Fruit fly (Drosophila melanogaster) whole organism, embryonic: ENCODE results near the gene CG15201.

Experiments
- BEAF-32 ChIP-seq: fragments of 200-800 bp; sonication (Bioruptor generic); optimal IDR thresholded peaks from 3 replicates; lab custom pipeline; 2017; ENCODE audit warnings: missing biosample characterization, missing genetic modification characterization, mild to moderate bottlenecking, moderate library complexity, missing genetic modification reagents
- CG11247 ChIP-seq: fragments of 200-800 bp; sonication (Bioruptor generic); IDR thresholded peaks from 2 replicates; pipeline ENCODE4 v1.3.6; 2022; ENCODE audit warnings: missing biosample characterization, missing genetic modification characterization
- CG11456 ChIP-seq: fragments of 200-800 bp; sonication (Bioruptor generic); IDR thresholded peaks from 3 replicates; pipeline ENCODE4 v1.3.6; 2022; ENCODE audit warnings: missing biosample characterization, missing genetic modification characterization
- CG13123 ChIP-seq: fragments of 200-800 bp; sonication (Bioruptor generic); optimal IDR thresholded peaks from 2 replicates; lab custom pipeline; 2016; ENCODE audit warnings: missing biosample characterization, missing genetic modification characterization
- CG13894 ChIP-seq: fragments of 200-800 bp; sonication (Bioruptor generic); optimal IDR thresholded peaks from 3 replicates; lab custom pipeline; 2018; ENCODE audit warnings: missing biosample characterization, mild to moderate bottlenecking, missing genetic modification characterization, moderate library complexity
- CG1603 ChIP-seq: fragments of 200-800 bp; sonication (Bioruptor generic); optimal IDR thresholded peaks from 2 replicates; lab custom pipeline; 2019; ENCODE audit warnings: missing biosample characterization, mild to moderate bottlenecking, missing genetic modification characterization, moderate library complexity
- CG17328 ChIP-seq: fragments of 200-800 bp; sonication (Bioruptor generic); IDR thresholded peaks from 2 replicates; pipeline ENCODE4 v1.3.6; 2022; ENCODE audit warnings: missing biosample characterization, missing genetic modification characterization
- CG17612 ChIP-seq: fragments of 200-800 bp; sonication (Bioruptor generic); IDR thresholded peaks from 2 replicates; pipeline ENCODE4 v1.3.6; 2022; ENCODE audit warnings: missing biosample characterization, missing genetic modification characterization
- CG17802 ChIP-seq: fragments of 200-800 bp; sonication (Bioruptor generic); optimal IDR thresholded peaks from 2 replicates; lab custom pipeline; 2018; ENCODE audit warnings: missing biosample characterization, mild to moderate bottlenecking, missing genetic modification characterization, moderate library complexity
- CG18262 ChIP-seq: fragments of 200-800 bp; optimal IDR thresholded peaks from 3 replicates; lab custom pipeline; 2019; ENCODE audit warnings: missing biosample characterization, mild to moderate bottlenecking, missing genetic modification characterization, moderate library complexity
- CG18599 ChIP-seq: fragments of 200-800 bp; sonication (Bioruptor generic); optimal IDR thresholded peaks from 3 replicates; lab custom pipeline; 2017; ENCODE audit warnings: missing biosample characterization, missing genetic modification characterization, mild to moderate bottlenecking, moderate library complexity, missing genetic modification reagents
- CG2129 ChIP-seq: fragments of 200-800 bp; sonication (Bioruptor generic); IDR thresholded peaks from 2 replicates; pipeline ENCODE4 v1.3.6; 2022; ENCODE audit warnings: missing biosample characterization, missing genetic modification characterization; ENCODE audit not compliant: partially characterized antibody
- CG30431 ChIP-seq: fragments of 200-800 bp; sonication (Bioruptor generic); optimal IDR thresholded peaks from 2 replicates; lab custom pipeline; 2017; ENCODE audit warnings: missing biosample characterization, missing genetic modification characterization
- CG31365 ChIP-seq: fragments of 200-800 bp; sonication (Bioruptor generic); optimal IDR thresholded peaks from 2 replicates; lab custom pipeline; 2018; ENCODE audit warnings: missing biosample characterization, mild to moderate bottlenecking, missing genetic modification characterization
- CG33213 ChIP-seq: fragments of 200-800 bp; sonication (Bioruptor generic); optimal IDR thresholded peaks from 3 replicates; lab custom pipeline; 2016; ENCODE audit warnings: missing biosample characterization, missing genetic modification characterization
- CG6689 ChIP-seq: fragments of 200-800 bp; sonication (Bioruptor generic); IDR thresholded peaks from 2 replicates; pipeline ENCODE4 v1.3.6; 2022; ENCODE audit warnings: missing biosample characterization, missing genetic modification characterization
- CG9817 ChIP-seq: fragments of 200-800 bp; sonication (Bioruptor generic); optimal IDR thresholded peaks from 2 replicates; lab custom pipeline; 2018; ENCODE audit warnings: missing biosample characterization, mild to moderate bottlenecking, missing genetic modification characterization, moderate library complexity
- Doc2 ChIP-seq: fragments of 200-800 bp; sonication (Bioruptor generic); IDR thresholded peaks from 2 replicates; pipeline ENCODE4 v1.3.6; 2022; ENCODE audit warnings: missing biosample characterization, missing genetic modification characterization
- Drgx ChIP-seq: fragments of 200-800 bp; sonication (Bioruptor generic); IDR thresholded peaks from 2 replicates; pipeline ENCODE4 v1.3.6; 2022; ENCODE audit warnings: missing biosample characterization, missing genetic modification characterization
- MBD-R2 ChIP-seq: fragments of 200-800 bp; sonication (Bioruptor generic); IDR thresholded peaks from 2 replicates; pipeline ENCODE4 v1.3.6; 2022; ENCODE audit warnings: missing biosample characterization, missing genetic modification characterization
- Mes4 ChIP-seq: fragments of 200-800 bp; sonication (Bioruptor generic); optimal IDR thresholded peaks from 2 replicates; lab custom pipeline; 2016; ENCODE audit warnings: missing biosample characterization, missing genetic modification characterization
- Neu2 ChIP-seq: fragments of 200-800 bp; sonication (Bioruptor generic); optimal IDR thresholded peaks from 3 replicates; lab custom pipeline; 2016; ENCODE audit warnings: missing biosample characterization, missing genetic modification characterization, borderline replicate concordance
- Six4 ChIP-seq: fragments of 200-800 bp; sonication (Bioruptor generic); optimal IDR thresholded peaks from 2 replicates; lab custom pipeline; 2016; ENCODE audit warnings: missing biosample characterization, missing genetic modification characterization
- Usf ChIP-seq: fragments of 200-800 bp; sonication (Bioruptor generic); optimal IDR thresholded peaks from 2 replicates; lab custom pipeline; 2017; ENCODE audit warnings: missing genotype, missing biosample characterization, missing genetic modification characterization
- bigmax ChIP-seq: fragments of 200-800 bp; sonication (Bioruptor generic); optimal IDR thresholded peaks from 2 replicates; lab custom pipeline; 2018; ENCODE audit warnings: missing biosample characterization, mild to moderate bottlenecking, missing genetic modification characterization
- bowl ChIP-seq: fragments of 200-800 bp; sonication (Bioruptor generic); IDR thresholded peaks from 2 replicates; pipeline ENCODE4 v1.3.6; 2022; ENCODE audit warnings: missing biosample characterization, missing genetic modification characterization
- bsh ChIP-seq, 2 experiments: fragments of 200-800 bp; sonication (Bioruptor generic); optimal IDR thresholded peaks; 2 replicates each; lab custom pipeline; 2017 to 2018; ENCODE audit warnings: mild to moderate bottlenecking in 2 of 2, missing biosample characterization in 2 of 2, missing genetic modification characterization in 2 of 2, moderate library complexity in 1 of 2
- caup ChIP-seq: fragments of 200-800 bp; sonication (Bioruptor generic); optimal IDR thresholded peaks from 3 replicates; lab custom pipeline; 2017; ENCODE audit warnings: missing biosample characterization, mild to moderate bottlenecking, missing genetic modification characterization, moderate library complexity; ENCODE audit not compliant: severe bottlenecking
- chm ChIP-seq: fragments of 200-800 bp; sonication (Bioruptor generic); IDR thresholded peaks from 2 replicates; pipeline ENCODE4 v1.3.6; 2022; ENCODE audit warnings: missing biosample characterization, missing genetic modification characterization
- da ChIP-seq: fragments of 200-800 bp; sonication (Bioruptor generic); optimal IDR thresholded peaks from 2 replicates; lab custom pipeline; 2016; ENCODE audit warnings: missing biosample characterization, missing genetic modification characterization
- exex ChIP-seq: fragments of 200-800 bp; sonication (Bioruptor generic); optimal IDR thresholded peaks from 4 replicates; lab custom pipeline; 2018; ENCODE audit warnings: missing biosample characterization, mild to moderate bottlenecking, missing genetic modification characterization, moderate library complexity
- grau ChIP-seq: fragments of 200-800 bp; optimal IDR thresholded peaks from 3 replicates; lab custom pipeline; 2019; ENCODE audit warnings: missing biosample characterization, mild to moderate bottlenecking, missing genetic modification characterization, moderate library complexity
- ind ChIP-seq: fragments of 200-800 bp; sonication (Bioruptor generic); optimal IDR thresholded peaks from 3 replicates; lab custom pipeline; 2016; ENCODE audit warnings: missing biosample characterization, missing genetic modification characterization
- insv ChIP-seq, 2 experiments: fragments of 200-800 bp; sonication (Bioruptor generic); optimal IDR thresholded peaks; 3 replicates each; lab custom pipeline; 2016 to 2018; ENCODE audit warnings: missing biosample characterization in 2 of 2, missing genetic modification characterization in 2 of 2
- jumu ChIP-seq: fragments of 200-800 bp; sonication (Bioruptor generic); optimal IDR thresholded peaks from 3 replicates; lab custom pipeline; 2016; ENCODE audit warnings: missing biosample characterization, missing genetic modification characterization
- luna ChIP-seq: fragments of 200-800 bp; sonication (Bioruptor generic); optimal IDR thresholded peaks from 2 replicates; lab custom pipeline; 2016; ENCODE audit warnings: missing biosample characterization, missing genetic modification characterization
- mirr ChIP-seq: fragments of 200-800 bp; sonication (Bioruptor generic); optimal IDR thresholded peaks from 3 replicates; lab custom pipeline; 2018; ENCODE audit warnings: missing biosample characterization, mild to moderate bottlenecking, missing genetic modification characterization
- otp ChIP-seq: fragments of 200-800 bp; sonication (Bioruptor generic); IDR thresholded peaks from 3 replicates; pipeline ENCODE4, ENCODE4 v1.3.6; 2022; ENCODE audit warnings: missing biosample characterization, missing genetic modification characterization
- ranshi ChIP-seq: fragments of 200-800 bp; sonication (Bioruptor generic); IDR thresholded peaks from 2 replicates; pipeline ENCODE4 v1.3.6; 2022; ENCODE audit warnings: missing biosample characterization, missing genetic modification characterization
- ro ChIP-seq: fragments of 200-800 bp; sonication (Bioruptor generic); IDR thresholded peaks from 2 replicates; pipeline ENCODE4 v1.3.6; 2022; ENCODE audit warnings: missing biosample characterization, missing genetic modification characterization
- row ChIP-seq: fragments of 200-800 bp; sonication (Bioruptor generic); IDR thresholded peaks from 3 replicates; pipeline ENCODE4 v1.3.6; 2022; ENCODE audit warnings: missing biosample characterization, missing genetic modification characterization
- sc ChIP-seq, 3 experiments: fragments of >200 bp in 2 of 3; fragments of 200-800 bp in 1 of 3; sonication (Bioruptor generic) in 1 of 3; optimal IDR thresholded peaks; 2 replicates in 2 of 3; 3 replicates in 1 of 3; lab custom pipeline; 2017; ENCODE audit warnings: mild to moderate bottlenecking in 1 of 3, missing biosample characterization in 1 of 3, missing genetic modification characterization in 1 of 3, missing genetic modification reagents in 1 of 3
- sisA ChIP-seq: fragments of 200-800 bp; sonication (Bioruptor generic); IDR thresholded peaks from 2 replicates; pipeline ENCODE4 v1.3.6; 2022; ENCODE audit warnings: missing biosample characterization, missing genetic modification characterization
- tgo ChIP-seq: fragments of 200-800 bp; sonication (Bioruptor generic); IDR thresholded peaks from 3 replicates; pipeline ENCODE4 v1.3.6; 2022; ENCODE audit warnings: missing biosample characterization, missing genetic modification characterization
- usp ChIP-seq: fragments of >200 bp; optimal IDR thresholded peaks from 2 replicates; lab custom pipeline; 2017; ENCODE audit warnings: missing biosample characterization, missing genetic modification characterization
- zf30C ChIP-seq: fragments of 200-800 bp; sonication (Bioruptor generic); optimal IDR thresholded peaks from 3 replicates; lab custom pipeline; 2018; ENCODE audit warnings: missing biosample characterization, mild to moderate bottlenecking, missing genetic modification characterization

CG15201 gene

DNA sequence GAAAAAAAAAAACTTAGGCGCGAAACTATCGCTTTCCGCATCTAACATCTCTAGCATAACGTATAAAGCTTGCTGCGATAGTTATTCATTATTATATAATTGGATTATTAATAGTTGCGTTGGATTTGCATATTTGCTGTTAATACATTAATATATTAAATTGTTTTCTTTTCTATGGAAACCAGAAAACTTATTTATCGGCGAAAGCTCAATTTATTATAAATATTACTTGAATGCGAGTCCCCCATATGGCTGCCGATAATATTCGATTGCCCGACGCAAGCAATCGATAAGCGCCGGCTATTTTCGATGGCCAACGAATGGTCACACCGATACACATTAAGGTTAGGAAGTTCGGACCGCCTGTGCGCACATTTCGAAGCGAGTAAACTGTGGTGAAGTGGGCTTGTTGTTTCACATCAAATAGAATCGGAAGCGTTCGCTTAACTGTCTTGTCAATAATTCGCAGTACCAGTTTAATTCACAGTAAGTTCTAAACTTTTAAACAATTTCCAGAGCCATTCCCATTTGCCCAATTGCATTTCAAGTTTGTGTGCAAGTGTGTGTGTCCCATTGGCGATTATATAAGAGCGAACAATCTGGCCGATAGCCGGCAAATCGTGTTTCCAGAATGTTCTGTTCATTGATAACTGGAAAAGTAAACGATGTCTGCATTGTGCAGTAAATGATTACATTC is 35.6 kb upstream of the CG15201 start, which contains the start of gene Hsp60A (continued):
- no peak for TF ChIP-seq ro
- TF ChIP-seq mirr = no peak
- TF ChIP-seq luna (GFP tag; lab: Kevin White, UChicago) = no peak
- TF ChIP-seq exex (tag; lab: Kevin White, UChicago) = peak; percentile 12
- no peak for TF ChIP-seq bowl (GFP tag; lab: Robert Waterston, UW)
- no peak for TF ChIP-seq CG17802
- 0 out of 2 replicates have a peak, but pooled peaks have one; percentile 14 for TF ChIP-seq CG11247
- TF ChIP-seq CG2129 (GFP tag; lab: Robert Waterston, UW) = peak; percentile 60; the same call in 1 of the 2 replicates
- peak; percentile 26 for TF ChIP-seq CG13123

DNA sequence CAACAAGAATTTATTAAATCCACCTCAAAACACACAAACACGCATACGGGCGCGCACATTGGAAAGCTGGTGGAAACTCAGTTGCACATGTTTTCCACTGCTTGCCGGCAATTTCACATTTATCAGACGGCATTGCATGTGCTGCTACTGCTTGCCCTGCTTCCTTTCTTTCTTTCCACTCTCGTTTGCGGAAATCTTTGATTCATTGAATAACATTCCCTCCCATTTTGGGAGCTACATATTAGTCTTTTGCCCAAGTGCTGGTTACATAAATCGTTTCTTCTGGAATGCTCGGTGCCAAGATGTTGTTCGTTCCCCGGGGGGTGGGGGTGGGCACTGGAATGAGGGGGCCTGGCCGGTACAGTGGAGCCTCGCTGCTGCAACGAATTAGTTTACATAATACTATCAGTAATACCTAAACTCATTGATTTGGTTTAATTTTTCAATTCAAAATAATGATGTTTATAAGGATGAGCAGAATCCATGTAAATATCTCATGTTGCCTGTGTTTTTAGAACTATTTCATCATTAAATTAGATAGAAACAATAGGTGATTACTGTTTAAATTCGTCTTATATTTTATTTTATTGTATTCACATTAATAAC is 35.0 kb upstream of the CG15201 start:
- TF ChIP-seq bigmax (GFP tag; lab: Kevin White, UChicago) = no peak
- peak; percentile 16; the same call in 1 of the 2 replicates for TF ChIP-seq Drgx (GFP tag; lab: Robert Waterston, UW)
- TF ChIP-seq ind = peak; percentile 22
- TF ChIP-seq mirr = no peak
- no peak for TF ChIP-seq CG17612 (GFP tag; lab: Robert Waterston, UW)
- TF ChIP-seq CG11456 (GFP tag; lab: Robert Waterston, UW) = 0 out of 3 replicates have a peak, but pooled peaks have one; percentile 23
- peak; percentile 23; the same call in 1 of the 3 replicates for TF ChIP-seq tgo (GFP tag; lab: Robert Waterston, UW)
- peak; percentile 6 for TF ChIP-seq CG9817
- peak; percentile 25 for TF ChIP-seq Six4 (GFP tag; lab: Kevin White, UChicago)
- 0 out of 2 replicates have a peak, but pooled peaks have one; percentile 37 for TF ChIP-seq chm (GFP tag; lab: Robert Waterston, UW)
- TF ChIP-seq MBD-R2 (GFP tag; lab: Robert Waterston, UW) = no peak
- TF ChIP-seq jumu = no peak
- TF ChIP-seq da (GFP tag; lab: Kevin White, UChicago) = no peak
- TF ChIP-seq zf30C (GFP tag; lab: Kevin White, UChicago) = no peak
- TF ChIP-seq BEAF-32 (GFP tag; lab: Kevin White, UChicago) = no peak
- TF ChIP-seq CG13894 (tag; lab: Kevin White, UChicago) = no peak
- TF ChIP-seq row (GFP tag; lab: Robert Waterston, UW) = peak; percentile 52
- peak in 1 of 2 experiments; percentile 31 for TF ChIP-seq bsh (GFP tag; optimal IDR thresholded peaks at IDR 0.05; lab: Kevin White, UChicago)
- TF ChIP-seq CG18599 (GFP tag; lab: Kevin White, UChicago) = peak; percentile 22
- TF ChIP-seq Mes4 (GFP tag; lab: Kevin White, UChicago) = no peak
- TF ChIP-seq CG18262 = no peak
- no peak for TF ChIP-seq CG6689 (GFP tag; lab: Robert Waterston, UW)
- no peak for TF ChIP-seq sc (optimal IDR thresholded peaks at IDR 0.05; lab: Kevin White, UChicago)
- no peak for TF ChIP-seq sc (GFP tag; optimal IDR thresholded peaks at IDR 0.05; lab: Kevin White, UChicago)
- peak; percentile 92 for TF ChIP-seq grau
- no peak for TF ChIP-seq Usf
- TF ChIP-seq CG17328 (GFP tag; lab: Robert Waterston, UW) = 0 out of 2 replicates have a peak, but pooled peaks have one; percentile 12
- no peak for TF ChIP-seq otp (GFP tag; lab: Robert Waterston, UW)
- TF ChIP-seq CG30431 = no peak
- no peak for TF ChIP-seq Neu2 (GFP tag; lab: Kevin White, UChicago)
- TF ChIP-seq CG33213 (GFP tag; lab: Kevin White, UChicago) = no peak
- TF ChIP-seq ranshi = 0 out of 2 replicates have a peak, but pooled peaks have one; percentile 13
- no peak for TF ChIP-seq CG1603 (tag; lab: Kevin White, UChicago)
- 0 out of 2 replicates have a peak, but pooled peaks have one; percentile 20 for TF ChIP-seq sisA (GFP tag; lab: Robert Waterston, UW)
- TF ChIP-seq usp (GFP tag; lab: Kevin White, UChicago) = no peak
- TF ChIP-seq caup (GFP tag; lab: Kevin White, UChicago) = no peak
- TF ChIP-seq CG31365 = peak; percentile 98
- no peak for TF ChIP-seq Doc2 (GFP tag; lab: Robert Waterston, UW)
- TF ChIP-seq insv (GFP tag; optimal IDR thresholded peaks at IDR 0.05; lab: Kevin White, UChicago) = peak in 1 of 2 experiments; percentile 89
